Worm (Caenorhabditis elegans): Measurements from ENCODE around the gene C13F10.1.

The C13F10.1 gene

DNA sequence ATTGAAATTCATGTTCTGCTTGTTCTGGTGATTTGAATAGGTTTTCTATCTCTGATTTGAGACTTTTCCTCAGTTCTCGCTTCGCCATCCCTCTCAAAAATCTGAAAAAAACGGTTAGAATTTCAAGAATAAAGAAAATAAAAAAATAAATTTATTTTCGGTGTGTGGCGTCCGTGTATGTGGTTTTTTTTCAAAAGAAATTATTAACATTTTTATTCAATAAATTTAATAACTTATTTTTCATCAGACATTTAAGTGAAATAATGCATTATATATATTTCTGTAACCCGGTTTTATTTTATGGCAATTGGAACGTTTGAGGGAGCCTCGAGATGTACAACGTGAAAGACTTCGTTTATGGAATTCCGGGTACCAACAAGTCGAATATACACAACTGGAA, 10.8 kb downstream of the C13F10.1 start, which contains the start of gene C05C8.5:
Gene C05C8.5 (minus strand): TSS at position 101 of the 400 bp plus-strand sequence.
- no peak for TF ChIP-seq fkh-10 (GFP tag; optimal IDR thresholded peaks at IDR 0.05)
- no peak for TF ChIP-seq unc-55 (GFP tag; optimal IDR thresholded peaks at IDR 0.05)
- TF ChIP-seq mec-3 (tag; optimal IDR thresholded peaks at IDR 0.05; ENCODE audit: borderline replicate concordance): no peak
- no peak for TF ChIP-seq lin-11 (tag; optimal IDR thresholded peaks at IDR 0.05)
- no peak for TF ChIP-seq syd-9 (tag; optimal IDR thresholded peaks at IDR 0.05)
- TF ChIP-seq unc-86 (tag; optimal IDR thresholded peaks at IDR 0.05): no peak
- TF ChIP-seq pha-2 (tag; optimal IDR thresholded peaks at IDR 0.05): no peak
- TF ChIP-seq pat-9 (tag; optimal IDR thresholded peaks at IDR 0.05): no peak
- TF ChIP-seq ama-1 (optimal IDR thresholded peaks at IDR 0.05): no peak
- TF ChIP-seq fax-1 (tag; optimal IDR thresholded peaks at IDR 0.05): no peak
- no peak for TF ChIP-seq K09A11.1 (tag; optimal IDR thresholded peaks at IDR 0.05; ENCODE audit: insufficient read depth)
- TF ChIP-seq fkh-6 (tag; optimal IDR thresholded peaks at IDR 0.05): no peak
- TF ChIP-seq sox-4 (tag; optimal IDR thresholded peaks at IDR 0.05): no peak
- TF ChIP-seq C38D4.7 (GFP tag; optimal IDR thresholded peaks at IDR 0.05): no peak
- TF ChIP-seq ceh-18 (tag; optimal IDR thresholded peaks at IDR 0.05): no peak
- TF ChIP-seq tbx-2 (tag; optimal IDR thresholded peaks at IDR 0.05): no peak
- no peak for TF ChIP-seq lim-6 (tag; optimal IDR thresholded peaks at IDR 0.05)

- TF ChIP-seq unc-55 (GFP tag; optimal IDR thresholded peaks at IDR 0.05): no peak
These were observed 12.8 kb downstream of the C13F10.1 start for ce11 chrV:7236694-7237093.

ce11 chrV:7237094-7237132, 13.0 kb downstream of the C13F10.1 start, which contains the start of gene hpo-9:
Gene hpo-9 (minus strand): TSS chrV:7237130.
- no peak for TF ChIP-seq odd-2 (tag; optimal IDR thresholded peaks at IDR 0.05)
- no peak for TF ChIP-seq T23F11.4 (GFP tag; optimal IDR thresholded peaks at IDR 0.05)
- no peak for TF ChIP-seq tbx-2 (tag; optimal IDR thresholded peaks at IDR 0.05)
- no peak for TF ChIP-seq pag-3 (tag; optimal IDR thresholded peaks at IDR 0.05; ENCODE audit: borderline replicate concordance)
- no peak for TF ChIP-seq pha-4 (tag; optimal IDR thresholded peaks at IDR 0.05)
- no peak for TF ChIP-seq ceh-6 (GFP tag; optimal IDR thresholded peaks at IDR 0.05)
- no peak for TF ChIP-seq ceh-22 (tag; optimal IDR thresholded peaks at IDR 0.05)
- no peak for TF ChIP-seq elt-2 (tag; optimal IDR thresholded peaks at IDR 0.05)
- no peak for TF ChIP-seq ceh-24 (tag; optimal IDR thresholded peaks at IDR 0.05)
- no peak for TF ChIP-seq ref-2 (tag; optimal IDR thresholded peaks at IDR 0.05)
- TF ChIP-seq npax-4 (tag; optimal IDR thresholded peaks at IDR 0.05): no peak
- no peak for TF ChIP-seq K09A11.1 (tag; optimal IDR thresholded peaks at IDR 0.05; ENCODE audit: insufficient read depth)
- TF ChIP-seq unc-3 (GFP tag; conservative IDR thresholded peaks at IDR 0.05): no peak
- TF ChIP-seq unc-3 (tag; optimal IDR thresholded peaks at IDR 0.05): no peak
- no peak for TF ChIP-seq sox-2 (GFP tag; IDR thresholded peaks at IDR 0.05)

DNA sequence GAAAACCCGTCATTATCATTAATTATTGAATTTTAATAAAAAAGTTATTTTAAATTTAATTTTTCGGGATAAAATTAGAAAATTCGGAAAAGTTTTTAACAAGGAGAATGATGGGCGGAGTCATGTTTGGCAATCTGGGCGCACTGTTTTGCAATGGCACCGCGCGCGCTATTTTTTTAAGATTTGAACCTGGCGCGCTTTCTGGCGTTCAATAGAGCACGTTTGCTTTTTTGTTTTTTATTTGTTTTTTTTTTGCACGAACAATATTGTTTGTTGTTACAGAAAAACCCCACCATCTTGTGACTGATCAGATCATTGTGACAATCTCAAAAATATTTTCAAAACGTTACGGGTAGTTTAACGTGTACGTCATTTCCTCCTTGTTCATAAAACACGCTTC, 13.3 kb downstream of the C13F10.1 start, which contains the start of gene hyls-1:
Gene hyls-1 (plus strand): TSS at position 249 of the 400 bp plus-strand sequence.
- TF ChIP-seq hlh-15 (tag; optimal IDR thresholded peaks at IDR 0.05) (no peak), ceh-14 (tag; optimal IDR thresholded peaks at IDR 0.05) (peak; percentile 25), ceh-31 (tag; optimal IDR thresholded peaks at IDR 0.05) (peak; percentile 57), pax-1 (tag; optimal IDR thresholded peaks at IDR 0.05) (peak; percentile 74), unc-42 (tag; optimal IDR thresholded peaks at IDR 0.05) (peak; percentile 59), ceh-18 (tag; optimal IDR thresholded peaks at IDR 0.05) (peak; percentile 58), C38D4.7 (GFP tag; optimal IDR thresholded peaks at IDR 0.05) (no peak), nfya-1 (tag; optimal IDR thresholded peaks at IDR 0.05) (peak; percentile 82), elt-2 (tag; optimal IDR thresholded peaks at IDR 0.05) (peak; percentile 36), ztf-16 (tag; optimal IDR thresholded peaks at IDR 0.05) (peak; percentile 7)

- no peak for TF ChIP-seq nfya-1 (tag; optimal IDR thresholded peaks at IDR 0.05)
- no peak for TF ChIP-seq hlh-30 (tag; optimal IDR thresholded peaks at IDR 0.05; ENCODE audit: insufficient read depth)
- no peak for TF ChIP-seq unc-42 (tag; optimal IDR thresholded peaks at IDR 0.05)
- no peak for TF ChIP-seq eyg-1 (tag; optimal IDR thresholded peaks at IDR 0.05)
- no peak for TF ChIP-seq pros-1 (tag; optimal IDR thresholded peaks at IDR 0.05)
- no peak for TF ChIP-seq nhr-232 (tag; optimal IDR thresholded peaks at IDR 0.05)
- TF ChIP-seq pax-1 (tag; optimal IDR thresholded peaks at IDR 0.05): no peak
- TF ChIP-seq ref-2 (tag; optimal IDR thresholded peaks at IDR 0.05): no peak
- TF ChIP-seq ceh-34 (tag; optimal IDR thresholded peaks at IDR 0.05): no peak
- no peak for TF ChIP-seq odd-2 (tag; optimal IDR thresholded peaks at IDR 0.05)
- no peak for TF ChIP-seq hlh-6 (tag; optimal IDR thresholded peaks at IDR 0.05)
- no peak for TF ChIP-seq ttx-3 (tag; optimal IDR thresholded peaks at IDR 0.05)
These were observed 15.6 kb downstream of the C13F10.1 start, which contains the start of gene C05C8.1 for ce11 chrV:7239471-7239870. Gene C05C8.1 (plus strand): TSS chrV:7239771.
